Worm (Caenorhabditis elegans) whole organism, late embryonic: ENCODE measurements around the gene fbxc-7.
"Not testable (repeated sequence)": the region's sequence is repeated elsewhere in the genome, so short reads cannot be mapped to it uniquely, and the experiment has no call there.

Experiments
- C38D4.7 ChIP-seq: fragments of 200-800 bp; sonication (Bioruptor generic); optimal IDR thresholded peaks from 2 replicates; lab custom pipeline; 2018; ENCODE audit warnings: mild to moderate bottlenecking, missing genetic modification characterization, moderate library complexity, missing compliant biosample characterization
- F13H6.1 ChIP-seq: sonication (generic microtip); optimal IDR thresholded peaks from 2 replicates; lab custom pipeline; 2016; ENCODE audit warnings: missing genetic modification characterization, missing compliant biosample characterization
- K02D7.2 ChIP-seq: sonication (generic microtip); optimal IDR thresholded peaks from 2 replicates; lab custom pipeline; 2017; ENCODE audit warnings: mild to moderate bottlenecking, missing genetic modification characterization, missing compliant biosample characterization
- K09A11.1 ChIP-seq: sonication (generic microtip); optimal IDR thresholded peaks from 2 replicates; lab custom pipeline; 2017; ENCODE audit warnings: antibody characterized with exemption, mild to moderate bottlenecking, missing genetic modification characterization, missing compliant biosample characterization; ENCODE audit not compliant: insufficient read depth
- ama-1 ChIP-seq: fragments of 150-350 bp; optimal IDR thresholded peaks from 2 replicates; lab custom pipeline; 2014
- ceh-18 ChIP-seq: sonication (generic microtip); optimal IDR thresholded peaks from 2 replicates; lab custom pipeline; 2016; ENCODE audit warnings: missing genetic modification characterization, missing compliant biosample characterization
- ceh-19 ChIP-seq: fragments of 200-800 bp; sonication (Bioruptor generic); optimal IDR thresholded peaks from 2 replicates; lab custom pipeline; 2018; ENCODE audit warnings: mild to moderate bottlenecking, missing genetic modification characterization, missing compliant biosample characterization
- ceh-22 ChIP-seq: sonication (generic microtip); optimal IDR thresholded peaks from 2 replicates; lab custom pipeline; 2017; ENCODE audit warnings: missing biosample characterization, missing genetic modification characterization
- ceh-30 ChIP-seq: fragments of 150-350 bp; optimal IDR thresholded peaks from 2 replicates; lab custom pipeline; 2014; ENCODE audit warnings: missing biosample characterization, missing genetic modification characterization
- ceh-34 ChIP-seq: sonication (generic microtip); optimal IDR thresholded peaks from 2 replicates; lab custom pipeline; 2016; ENCODE audit warnings: mild to moderate bottlenecking, missing genetic modification characterization, missing compliant biosample characterization
- ceh-48 ChIP-seq: sonication (generic microtip); optimal IDR thresholded peaks from 2 replicates; lab custom pipeline; 2016; ENCODE audit warnings: missing genetic modification characterization, inconsistent platforms, missing compliant biosample characterization
- ceh-9 ChIP-seq: sonication (generic microtip); optimal IDR thresholded peaks from 2 replicates; lab custom pipeline; 2016; ENCODE audit warnings: mild to moderate bottlenecking, missing genetic modification characterization, inconsistent platforms, missing compliant biosample characterization
- dmd-4 ChIP-seq: sonication (generic microtip); optimal IDR thresholded peaks from 2 replicates; lab custom pipeline; 2016; ENCODE audit warnings: borderline replicate concordance, missing genetic modification characterization, missing compliant biosample characterization
- elt-4 ChIP-seq: sonication (generic microtip); optimal IDR thresholded peaks from 2 replicates; lab custom pipeline; 2016; ENCODE audit warnings: missing genetic modification characterization, missing compliant biosample characterization
- ets-4 ChIP-seq: sonication (generic microtip); optimal IDR thresholded peaks from 2 replicates; lab custom pipeline; 2016; ENCODE audit warnings: missing genetic modification characterization, missing compliant biosample characterization
- fax-1 ChIP-seq: sonication (generic microtip); optimal IDR thresholded peaks from 2 replicates; lab custom pipeline; 2016; ENCODE audit warnings: missing genotype, missing genetic modification characterization, missing compliant biosample characterization
- fkh-6 ChIP-seq: sonication (generic microtip); optimal IDR thresholded peaks from 2 replicates; lab custom pipeline; 2016; ENCODE audit warnings: missing genetic modification characterization, missing compliant biosample characterization
- gmeb-2 ChIP-seq: sonication (generic microtip); optimal IDR thresholded peaks from 2 replicates; lab custom pipeline; 2016; ENCODE audit warnings: missing genetic modification characterization, inconsistent platforms, missing compliant biosample characterization
- hlh-15 ChIP-seq: sonication (generic microtip); optimal IDR thresholded peaks from 2 replicates; lab custom pipeline; 2016; ENCODE audit warnings: missing genetic modification characterization, missing compliant biosample characterization
- hlh-6 ChIP-seq: sonication (generic microtip); optimal IDR thresholded peaks from 2 replicates; lab custom pipeline; 2016; ENCODE audit warnings: missing genotype, missing genetic modification characterization, missing compliant biosample characterization
- hlh-8 ChIP-seq: sonication (generic microtip); optimal IDR thresholded peaks from 2 replicates; lab custom pipeline; 2016; ENCODE audit warnings: missing genotype, missing genetic modification characterization, missing compliant biosample characterization
- lim-6 ChIP-seq: sonication (generic microtip); optimal IDR thresholded peaks from 2 replicates; lab custom pipeline; 2016; ENCODE audit warnings: missing genetic modification characterization, missing compliant biosample characterization
- lin-11 ChIP-seq: fragments of 200-800 bp; sonication (Bioruptor generic); optimal IDR thresholded peaks from 2 replicates; lab custom pipeline; 2018; ENCODE audit warnings: mild to moderate bottlenecking, missing genetic modification characterization, missing compliant biosample characterization
- mec-3 ChIP-seq: sonication (generic microtip); optimal IDR thresholded peaks from 2 replicates; lab custom pipeline; 2016; ENCODE audit warnings: borderline replicate concordance, missing genetic modification characterization, missing compliant biosample characterization
- nhr-11 ChIP-seq: fragments of 150-350 bp; optimal IDR thresholded peaks from 2 replicates; lab custom pipeline; 2014; ENCODE audit warnings: missing biosample characterization, missing genetic modification characterization
- npax-4 ChIP-seq: sonication (generic microtip); optimal IDR thresholded peaks from 2 replicates; lab custom pipeline; 2016; ENCODE audit warnings: missing genetic modification characterization, missing compliant biosample characterization
- odd-2 ChIP-seq: sonication (generic microtip); optimal IDR thresholded peaks from 2 replicates; lab custom pipeline; 2017; ENCODE audit warnings: antibody characterized with exemption, mild to moderate bottlenecking, missing genetic modification characterization, missing compliant biosample characterization
- pag-3 ChIP-seq: sonication (generic microtip); optimal IDR thresholded peaks from 2 replicates; lab custom pipeline; 2016; ENCODE audit warnings: missing compliant biosample characterization, missing genetic modification characterization, borderline replicate concordance
- pat-9 ChIP-seq: fragments of 200-800 bp; sonication (Bioruptor generic); optimal IDR thresholded peaks from 2 replicates; lab custom pipeline; 2018; ENCODE audit warnings: mild to moderate bottlenecking, missing genetic modification characterization, moderate library complexity, missing compliant biosample characterization
- pha-2 ChIP-seq: sonication (generic microtip); optimal IDR thresholded peaks from 2 replicates; lab custom pipeline; 2017; ENCODE audit warnings: mild to moderate bottlenecking, missing genetic modification characterization, missing compliant biosample characterization
- pha-4 ChIP-seq: fragments of 150-350 bp; optimal IDR thresholded peaks from 2 replicates; lab custom pipeline; 2018; ENCODE audit warnings: missing biosample characterization, missing genetic modification reagents, missing genetic modification characterization
- ref-2 ChIP-seq: sonication (generic microtip); optimal IDR thresholded peaks from 2 replicates; lab custom pipeline; 2016; ENCODE audit warnings: missing genetic modification characterization, missing compliant biosample characterization
- rnt-1 ChIP-seq: sonication (generic microtip); optimal IDR thresholded peaks from 2 replicates; lab custom pipeline; 2016; ENCODE audit warnings: missing genetic modification characterization, missing compliant biosample characterization
- sox-4 ChIP-seq: sonication (generic microtip); optimal IDR thresholded peaks from 2 replicates; lab custom pipeline; 2017; ENCODE audit warnings: mild to moderate bottlenecking, missing genetic modification characterization, inconsistent platforms, missing compliant biosample characterization
- syd-9 ChIP-seq: sonication (generic microtip); optimal IDR thresholded peaks from 2 replicates; lab custom pipeline; 2016; ENCODE audit warnings: mild to moderate bottlenecking, missing genetic modification characterization, moderate library complexity, missing compliant biosample characterization
- unc-55 ChIP-seq: sonication (generic microtip); optimal IDR thresholded peaks from 2 replicates; lab custom pipeline; 2017; ENCODE audit warnings: missing biosample characterization, missing genetic modification reagents, missing genetic modification characterization
- unc-86 ChIP-seq: sonication (generic microtip); optimal IDR thresholded peaks from 2 replicates; lab custom pipeline; 2016; ENCODE audit warnings: missing genetic modification characterization, missing compliant biosample characterization

fbxc-7 gene

DNA sequence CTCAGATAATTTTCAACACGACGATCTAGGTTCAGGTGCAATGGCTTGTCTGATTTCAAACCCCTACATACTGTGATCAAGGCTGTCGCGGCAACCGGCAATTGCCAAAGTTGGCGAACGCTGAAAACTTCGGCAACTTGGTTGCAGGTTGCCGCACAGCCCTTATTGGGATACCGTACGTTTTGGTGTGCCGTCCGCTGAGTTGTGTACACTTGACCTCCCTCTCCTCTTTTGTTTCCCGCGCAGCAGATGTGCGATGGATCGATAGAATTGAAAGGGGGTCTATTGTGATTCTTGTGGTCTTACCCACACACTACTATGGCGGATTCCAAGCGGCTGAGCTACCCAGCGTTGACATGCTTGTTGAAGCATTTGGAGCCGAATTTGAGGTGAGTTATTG lies 5.5 kb downstream of the fbxc-7 start, which contains the start of the genes C32B5.18 and C32B5.7:
C32B5.18 (plus strand) TSS at position 301 of the 400 bp plus-strand sequence.
C32B5.7 (plus strand) TSS at position 311 of the 400 bp plus-strand sequence.
- TF ChIP-seq elt-4 (tag; lab: Kevin White, UChicago), result no peak
- no peak for TF ChIP-seq K02D7.2 (tag; lab: Kevin White, UChicago)
- TF ChIP-seq mec-3 (tag; lab: Kevin White, UChicago), result no peak
- no peak for TF ChIP-seq hlh-8 (tag; lab: Kevin White, UChicago)
- no peak for TF ChIP-seq lim-6
- no peak for TF ChIP-seq odd-2 (tag; lab: Kevin White, UChicago)
- no peak for TF ChIP-seq rnt-1
- no peak for TF ChIP-seq unc-55 (GFP tag; lab: Kevin White, UChicago)
- TF ChIP-seq gmeb-2 (tag; lab: Kevin White, UChicago), result no peak
- no peak for TF ChIP-seq pag-3
- TF ChIP-seq fax-1, result no peak
- no peak for TF ChIP-seq npax-4 (tag; lab: Kevin White, UChicago)
- TF ChIP-seq unc-86, result no peak
- TF ChIP-seq ceh-34 (tag; lab: Kevin White, UChicago), result no peak
- no peak for TF ChIP-seq ceh-22
- TF ChIP-seq hlh-6 (tag; lab: Kevin White, UChicago), result no peak
- no peak for TF ChIP-seq K09A11.1 (tag; lab: Kevin White, UChicago)
- no peak for TF ChIP-seq sox-4 (tag; lab: Kevin White, UChicago)
- no peak for TF ChIP-seq syd-9 (tag; lab: Kevin White, UChicago)

ce11 chrII:961961-962360 lies 7.2 kb downstream of the fbxc-7 start, which contains the start of gene C32B5.13:
Gene C32B5.13 (minus strand): TSS chrII:962061.
- TF ChIP-seq pha-4 (tag; lab: Kevin White, UChicago), result no peak
- TF ChIP-seq elt-4 (tag; lab: Kevin White, UChicago), result no peak
- no peak for TF ChIP-seq fkh-6 (tag; lab: Kevin White, UChicago)
- no peak for TF ChIP-seq K02D7.2 (tag; lab: Kevin White, UChicago)
- no peak for TF ChIP-seq nhr-11
- TF ChIP-seq gmeb-2 (tag; lab: Kevin White, UChicago), result no peak
- TF ChIP-seq pha-2 (tag; lab: Kevin White, UChicago), result no peak
- TF ChIP-seq lin-11 (tag; lab: Kevin White, UChicago), result no peak
- TF ChIP-seq ceh-30 (tag; lab: Kevin White, UChicago), result no peak
- TF ChIP-seq ceh-9 (tag; lab: Kevin White, UChicago), result no peak
- no peak for TF ChIP-seq lim-6
- TF ChIP-seq ceh-34 (tag; lab: Kevin White, UChicago), result no peak
- no peak for TF ChIP-seq pat-9 (tag; lab: Kevin White, UChicago)
- no peak for TF ChIP-seq ceh-48 (tag; lab: Kevin White, UChicago)
- TF ChIP-seq, all 69 proteins: peak for 0

DNA sequence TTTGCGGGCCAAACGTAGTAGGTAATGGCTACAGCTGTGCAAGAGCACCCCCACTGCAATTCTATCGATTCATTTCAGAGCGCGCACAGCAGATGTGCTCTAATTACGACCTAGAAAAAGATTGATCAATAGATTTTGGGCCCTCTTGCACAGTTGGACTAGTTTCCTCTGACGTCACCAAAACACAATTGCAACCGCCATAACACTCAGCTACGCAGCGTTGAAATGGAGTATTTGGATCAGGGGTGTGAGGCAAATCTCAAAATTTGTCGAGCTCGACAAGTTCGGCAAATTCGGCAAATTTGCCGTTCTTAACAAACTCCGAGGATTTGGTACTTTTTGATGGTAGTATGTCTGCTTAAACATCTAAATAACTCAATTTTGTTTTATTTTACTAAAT lies 12.2 kb downstream of the fbxc-7 start, which contains the start of gene fbxc-18:
fbxc-18 (minus strand) TSS at position 101 of the 400 bp plus-strand sequence.
- not testable (repeated sequence) for TF ChIP-seq sox-4 (tag; lab: Kevin White, UChicago); pag-3; ceh-48 (tag; lab: Kevin White, UChicago)

- TF ChIP-seq fax-1; pha-4 (tag; lab: Kevin White, UChicago); hlh-15 (tag; lab: Kevin White, UChicago): not testable (repeated sequence)
Measured at ce11 chrII:968106-968505, 13.4 kb downstream of the fbxc-7 start, which contains the start of gene C32B5.6. Gene C32B5.6 (plus strand): TSS chrII:968406.

DNA sequence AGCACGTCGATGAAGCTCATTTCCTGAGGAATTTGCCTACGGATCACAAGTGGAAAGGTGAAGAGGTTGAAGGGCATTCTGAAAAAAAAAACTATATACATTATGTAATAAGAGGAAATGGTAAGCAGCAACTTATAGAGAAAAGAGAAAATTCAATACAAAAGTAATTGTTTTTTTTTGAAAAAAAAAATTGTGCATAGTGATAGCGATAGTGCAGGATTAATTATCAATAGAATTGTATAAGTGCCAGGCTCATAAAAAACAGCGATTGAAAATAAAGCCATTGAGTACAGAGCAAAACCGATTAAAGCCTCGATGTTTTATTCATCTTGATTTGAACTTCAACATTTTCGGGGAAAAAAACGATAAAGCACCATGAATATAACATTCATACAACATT lies 18.1 kb downstream of the fbxc-7 start, which contains the start of gene C32B5.15:
C32B5.15 (minus strand) TSS at position 101 of the 400 bp plus-strand sequence.
- TF ChIP-seq pha-4 (tag; lab: Kevin White, UChicago) (no peak), dmd-4 (tag; lab: Kevin White, UChicago) (no peak), ceh-18 (no peak), fax-1 (no peak), ets-4 (tag; lab: Kevin White, UChicago) (no peak), ceh-19 (GFP tag; lab: Kevin White, UChicago) (no peak), C38D4.7 (GFP tag; lab: Kevin White, UChicago) (no peak), ref-2 (tag; lab: Kevin White, UChicago) (no peak), hlh-6 (tag; lab: Kevin White, UChicago) (no peak), ama-1 (lab: Kevin White, UChicago) (no peak), K02D7.2 (tag; lab: Kevin White, UChicago) (no peak), F13H6.1 (tag; lab: Kevin White, UChicago) (no peak)
